Fruit fly (Drosophila melanogaster): Measurements from ENCODE around the gene Med.

Med gene

dm6 chr3R:31599538-31600313, 11.1 kb upstream of the Med start:
- TF ChIP-seq CG17801 (GFP tag; optimal IDR thresholded peaks at IDR 0.05; ENCODE audit: partially characterized antibody) = no peak

- TF ChIP-seq CG17801 (GFP tag; optimal IDR thresholded peaks at IDR 0.05; ENCODE audit: partially characterized antibody) = no peak
These were observed 7.6 kb upstream of the Med start for dm6 chr3R:31603246-31603645.

- no peak for TF ChIP-seq CG17801 (GFP tag; optimal IDR thresholded peaks at IDR 0.05; ENCODE audit: partially characterized antibody)
These were observed 7.2 kb upstream of the Med start for dm6 chr3R:31603655-31604054.

- TF ChIP-seq CG17801 (GFP tag; optimal IDR thresholded peaks at IDR 0.05; ENCODE audit: partially characterized antibody) = no peak
These were observed 6.3 kb upstream of the Med start for dm6 chr3R:31604409-31605116.

- no peak for TF ChIP-seq CG17801 (GFP tag; optimal IDR thresholded peaks at IDR 0.05; ENCODE audit: partially characterized antibody)
These were observed 5.8 kb upstream of the Med start for dm6 chr3R:31605117-31605432.

dm6 chr3R:31605790-31606189, 5.1 kb upstream of the Med start:
- no peak for TF ChIP-seq CG17801 (GFP tag; optimal IDR thresholded peaks at IDR 0.05; ENCODE audit: partially characterized antibody)

dm6 chr3R:31606242-31607143, 4.4 kb upstream of the Med start:
- peak; percentile 42 for TF ChIP-seq CG17801 (GFP tag; optimal IDR thresholded peaks at IDR 0.05; ENCODE audit: partially characterized antibody)

- no peak for TF ChIP-seq CG17801 (GFP tag; optimal IDR thresholded peaks at IDR 0.05; ENCODE audit: partially characterized antibody)
These were observed 3.5 kb upstream of the Med start for dm6 chr3R:31607287-31607849.

- no peak for TF ChIP-seq CG17801 (GFP tag; optimal IDR thresholded peaks at IDR 0.05; ENCODE audit: partially characterized antibody)
These were observed 2.8 kb upstream of the Med start for dm6 chr3R:31608030-31608429.

- no peak for TF ChIP-seq CG17801 (GFP tag; optimal IDR thresholded peaks at IDR 0.05; ENCODE audit: partially characterized antibody)
These were observed 2.2 kb upstream of the Med start for dm6 chr3R:31608438-31609188.

dm6 chr3R:31609413-31610054, 1.3 kb upstream of the Med start:
- TF ChIP-seq CG17801 (GFP tag; optimal IDR thresholded peaks at IDR 0.05; ENCODE audit: partially characterized antibody) = peak; percentile 75

dm6 chr3R:31612564-31612963, 1.7 kb downstream of the Med start, which contains the start of gene CycG:
CycG (minus strand) TSS chr3R:31612664.
- no peak for TF ChIP-seq CG17801 (GFP tag; optimal IDR thresholded peaks at IDR 0.05; ENCODE audit: partially characterized antibody)

dm6 chr3R:31616001-31616400, 5.2 kb downstream of the Med start, which contains the start of the genes Mnat9 and CG1792:
Mnat9 (minus strand) TSS chr3R:31616160.
CG1792 (plus strand) TSS chr3R:31616303.
- TF ChIP-seq CG17801 (GFP tag; optimal IDR thresholded peaks at IDR 0.05; ENCODE audit: partially characterized antibody) = peak; percentile 98

dm6 chr3R:31617801-31618200, 7.0 kb downstream of the Med start, which contains the start of gene pasha:
pasha (plus strand) TSS chr3R:31617977.
- TF ChIP-seq CG17801 (GFP tag; optimal IDR thresholded peaks at IDR 0.05; ENCODE audit: partially characterized antibody) = no peak

All from ovary, adult (tissue).